Fruit fly (Drosophila melanogaster) whole organism, wandering third instar larva: ENCODE measurements around the gene CG33120.
A peak's percentile ranks its signal among the peaks of the same experiment; 100 is the strongest.

Experiments
- Abd-B ChIP-seq: fragments of >200 bp; optimal IDR thresholded peaks from 2 replicates; lab custom pipeline; 2017; ENCODE audit warnings: missing biosample characterization, missing genetic modification characterization
- CG32264 ChIP-seq: fragments of 200-800 bp; sonication (Bioruptor generic); optimal IDR thresholded peaks from 2 replicates; lab custom pipeline; 2016; ENCODE audit warnings: missing biosample characterization, missing genetic modification characterization
- CG9705 ChIP-seq: fragments of 200-800 bp; sonication (Bioruptor generic); optimal IDR thresholded peaks from 2 replicates; lab custom pipeline; 2018; ENCODE audit warnings: missing biosample characterization, mild to moderate bottlenecking, missing genetic modification characterization
- CrebA ChIP-seq: fragments of 200-800 bp; sonication (Bioruptor generic); optimal IDR thresholded peaks from 2 replicates; lab custom pipeline; 2016; ENCODE audit warnings: missing biosample characterization, mild to moderate bottlenecking, missing genetic modification characterization, borderline replicate concordance
- Dfd ChIP-seq: fragments of >200 bp; optimal IDR thresholded peaks from 2 replicates; lab custom pipeline; 2017; ENCODE audit warnings: missing biosample characterization, missing genetic modification characterization
- Dif ChIP-seq: fragments of 200-275, 200-300 bp; sonication (Bioruptor generic); optimal IDR thresholded peaks from 2 replicates; lab custom pipeline; 2018; ENCODE audit warnings: missing biosample characterization, missing genetic modification characterization; ENCODE audit not compliant: partially characterized antibody
- GATAd ChIP-seq: sonication (Bioruptor generic); optimal IDR thresholded peaks from 2 replicates; lab custom pipeline; 2016; ENCODE audit warnings: missing biosample characterization, missing genetic modification characterization
- HLH106 ChIP-seq: fragments of 200-800 bp; optimal IDR thresholded peaks from 3 replicates; lab custom pipeline; 2019; ENCODE audit warnings: missing biosample characterization, mild to moderate bottlenecking, missing genetic modification characterization, moderate library complexity
- Hnf4 ChIP-seq: fragments of 200-800 bp; sonication (Bioruptor generic); optimal IDR thresholded peaks from 2 replicates; lab custom pipeline; 2016; ENCODE audit warnings: missing biosample characterization, mild to moderate bottlenecking, missing genetic modification characterization
- Hr78 ChIP-seq: fragments of >200 bp; optimal IDR thresholded peaks from 2 replicates; lab custom pipeline; 2017; ENCODE audit warnings: missing biosample characterization, missing genetic modification characterization
- Hr83 ChIP-seq: fragments of 200-300 bp; sonication (Bioruptor generic); optimal IDR thresholded peaks from 2 replicates; lab custom pipeline; 2016; ENCODE audit warnings: missing biosample characterization, mild to moderate bottlenecking, missing genetic modification characterization, moderate library complexity; ENCODE audit not compliant: poor library complexity, severe bottlenecking
- Jra ChIP-seq: sonication (Bioruptor generic); optimal IDR thresholded peaks from 2 replicates; lab custom pipeline; 2016; ENCODE audit warnings: missing biosample characterization, missing genetic modification characterization
- Mio ChIP-seq: sonication (Bioruptor generic); optimal IDR thresholded peaks from 2 replicates; lab custom pipeline; 2016; ENCODE audit warnings: missing biosample characterization, missing genetic modification characterization
- Myc ChIP-seq: fragments of >200 bp; optimal IDR thresholded peaks from 2 replicates; lab custom pipeline; 2017
- N ChIP-seq: fragments of >200 bp; optimal IDR thresholded peaks from 2 replicates; lab custom pipeline; 2018; ENCODE audit warnings: missing biosample characterization, missing external identifiers, missing genetic modification characterization
- OdsH ChIP-seq: fragments of 200-800 bp; sonication (Bioruptor generic); optimal IDR thresholded peaks from 2 replicates; lab custom pipeline; 2016; ENCODE audit warnings: missing biosample characterization, mild to moderate bottlenecking, missing genetic modification characterization
- Rel ChIP-seq, 2 experiments: fragments of 200-800 bp; sonication (Bioruptor generic) in 1 of 2; optimal IDR thresholded peaks; 2 replicates in 1 of 2; 3 replicates in 1 of 2; lab custom pipeline; 2016 to 2019; ENCODE audit warnings: mild to moderate bottlenecking in 2 of 2, missing biosample characterization in 2 of 2, missing genetic modification characterization in 2 of 2, moderate library complexity in 1 of 2
- Sp1 ChIP-seq: fragments of 200-800 bp; sonication (Bioruptor generic); optimal IDR thresholded peaks from 3 replicates; lab custom pipeline; 2019; ENCODE audit warnings: missing biosample characterization, mild to moderate bottlenecking, missing genetic modification characterization, moderate library complexity
- Vsx2 ChIP-seq: fragments of 200-300, 225-300 bp; sonication (Bioruptor generic); optimal IDR thresholded peaks from 2 replicates; lab custom pipeline; 2018; ENCODE audit warnings: missing biosample characterization, missing genetic modification characterization; ENCODE audit not compliant: partially characterized antibody
- br ChIP-seq: fragments of 200-800 bp; sonication (Bioruptor generic); optimal IDR thresholded peaks from 2 replicates; lab custom pipeline; 2016; ENCODE audit warnings: missing biosample characterization, missing genetic modification characterization
- dl ChIP-seq, 2 experiments: fragments of 175-275, 200-275 bp in 1 of 2; fragments of 200-275 bp in 1 of 2; sonication (Bioruptor generic); optimal IDR thresholded peaks; lab custom pipeline; 2018; ENCODE audit warnings: mild to moderate bottlenecking in 2 of 2, missing biosample characterization in 2 of 2, missing genetic modification characterization in 2 of 2, moderate library complexity in 2 of 2; ENCODE audit not compliant: partially characterized antibody in 2 of 2, insufficient read depth in 1 of 2
- dmrt93B ChIP-seq: fragments of 200-800 bp; sonication (Bioruptor generic); optimal IDR thresholded peaks from 2 replicates; lab custom pipeline; 2018; ENCODE audit warnings: missing biosample characterization, mild to moderate bottlenecking, missing genetic modification characterization
- dsf ChIP-seq: sonication (Bioruptor generic); optimal IDR thresholded peaks from 2 replicates; lab custom pipeline; 2016; ENCODE audit warnings: missing biosample characterization, missing genetic modification characterization, borderline replicate concordance
- ey ChIP-seq: fragments of 200-800 bp; sonication (Bioruptor generic); optimal IDR thresholded peaks from 2 replicates; lab custom pipeline; 2016; ENCODE audit warnings: missing biosample characterization, missing genetic modification characterization
- foxo ChIP-seq, 2 experiments: fragments of 200-800 bp; sonication (Bioruptor generic); optimal IDR thresholded peaks; 2 replicates in 1 of 2; 3 replicates in 1 of 2; lab custom pipeline; 2016 to 2017; ENCODE audit warnings: missing biosample characterization in 2 of 2, missing genetic modification characterization in 2 of 2
- fru ChIP-seq: fragments of 200-800 bp; sonication (Bioruptor generic); optimal IDR thresholded peaks from 3 replicates; lab custom pipeline; 2016; ENCODE audit warnings: missing biosample characterization, mild to moderate bottlenecking, missing genetic modification characterization
- h ChIP-seq: fragments of 200-800 bp; sonication (Bioruptor generic); optimal IDR thresholded peaks from 3 replicates; lab custom pipeline; 2016; ENCODE audit warnings: missing biosample characterization, mild to moderate bottlenecking, missing genetic modification characterization
- jim ChIP-seq: fragments of 175-275, 200-325 bp; sonication (Bioruptor generic); optimal IDR thresholded peaks from 2 replicates; lab custom pipeline; 2016; ENCODE audit warnings: missing biosample characterization, mild to moderate bottlenecking, missing genetic modification characterization
- lola ChIP-seq: fragments of >200 bp; optimal IDR thresholded peaks from 2 replicates; lab custom pipeline; 2017; ENCODE audit warnings: missing biosample characterization, missing genetic modification characterization
- psq ChIP-seq: fragments of 200-800 bp; sonication (Bioruptor generic); optimal IDR thresholded peaks from 3 replicates; lab custom pipeline; 2017; ENCODE audit warnings: missing biosample characterization, mild to moderate bottlenecking, missing genetic modification characterization, moderate library complexity
- rgr ChIP-seq: fragments of 200-800 bp; sonication (Bioruptor generic); optimal IDR thresholded peaks from 3 replicates; lab custom pipeline; 2016; ENCODE audit warnings: missing biosample characterization, mild to moderate bottlenecking, missing genetic modification characterization
- sv ChIP-seq: fragments of 200-800 bp; sonication (Bioruptor generic); optimal IDR thresholded peaks from 3 replicates; lab custom pipeline; 2016; ENCODE audit warnings: missing biosample characterization, missing genetic modification characterization
- tai ChIP-seq: sonication (Bioruptor generic); optimal IDR thresholded peaks from 2 replicates; lab custom pipeline; 2016; ENCODE audit warnings: missing biosample characterization, missing genetic modification characterization
- usp ChIP-seq: fragments of >200 bp; optimal IDR thresholded peaks from 2 replicates; lab custom pipeline; 2017; ENCODE audit warnings: missing biosample characterization, missing genetic modification characterization
- woc ChIP-seq: sonication (Bioruptor generic); optimal IDR thresholded peaks from 2 replicates; lab custom pipeline; 2016; ENCODE audit warnings: missing biosample characterization, mild to moderate bottlenecking, missing genetic modification characterization

The CG33120 gene

dm6 chr2L:18843560-18843959 is 819 bp downstream of the CG33120 start:
- no peak for TF ChIP-seq woc (GFP tag; lab: Kevin White, UChicago)
- TF ChIP-seq psq (GFP tag; lab: Kevin White, UChicago), result no peak
- peak in 1 of 2 experiments; percentile 53 for TF ChIP-seq foxo (GFP tag; optimal IDR thresholded peaks at IDR 0.05; lab: Kevin White, UChicago)
- no peak for TF ChIP-seq dl (GFP tag; optimal IDR thresholded peaks at IDR 0.05; lab: Kevin White, UChicago; ENCODE audit: insufficient read depth in 1 of 2, partially characterized antibody in 2 of 2)
- no peak for TF ChIP-seq usp (GFP tag; lab: Kevin White, UChicago)
- TF ChIP-seq GATAd (GFP tag; lab: Kevin White, UChicago), result no peak
- peak; percentile 73 for TF ChIP-seq Hnf4 (GFP tag; lab: Kevin White, UChicago)
- no peak for TF ChIP-seq Mio
- TF ChIP-seq h (GFP tag; lab: Kevin White, UChicago), result peak; percentile 53
- TF ChIP-seq Sp1, result no peak
- no peak for TF ChIP-seq tai
- no peak for TF ChIP-seq CG9705 (GFP tag; lab: Kevin White, UChicago)
- no peak for TF ChIP-seq Dfd (GFP tag; lab: Kevin White, UChicago)
- TF ChIP-seq Abd-B (GFP tag; lab: Kevin White, UChicago), result no peak
- TF ChIP-seq fru, result peak; percentile 51
- TF ChIP-seq HLH106 (tag; lab: Kevin White, UChicago), result no peak
- TF ChIP-seq br (GFP tag; lab: Kevin White, UChicago), result peak; percentile 73
- no peak for TF ChIP-seq Jra (GFP tag; lab: Kevin White, UChicago)
- TF ChIP-seq jim (GFP tag; lab: Kevin White, UChicago), result no peak
- peak; percentile 69 for TF ChIP-seq ey (GFP tag; lab: Kevin White, UChicago)
- no peak for TF ChIP-seq sv
- TF ChIP-seq Vsx2 (GFP tag; lab: Kevin White, UChicago), result no peak
- TF ChIP-seq Dif (GFP tag; lab: Kevin White, UChicago), result no peak
- TF ChIP-seq lola, result no peak
- no peak for TF ChIP-seq dsf (GFP tag; lab: Kevin White, UChicago)
- TF ChIP-seq Hr78 (GFP tag; lab: Kevin White, UChicago), result no peak
- peak; percentile 46 for TF ChIP-seq OdsH (GFP tag; lab: Kevin White, UChicago)
- TF ChIP-seq Hr83 (GFP tag; lab: Kevin White, UChicago), result no peak
- peak; percentile 53 for TF ChIP-seq rgr (GFP tag; lab: Kevin White, UChicago)
- no peak for TF ChIP-seq CrebA

- no peak for TF ChIP-seq CG32264 (GFP tag; lab: Kevin White, UChicago)
- TF ChIP-seq woc (GFP tag; lab: Kevin White, UChicago), result no peak
- TF ChIP-seq psq (GFP tag; lab: Kevin White, UChicago), result no peak
- no peak for TF ChIP-seq tai
- TF ChIP-seq HLH106 (tag; lab: Kevin White, UChicago), result no peak
- TF ChIP-seq CG9705 (GFP tag; lab: Kevin White, UChicago), result no peak
- TF ChIP-seq rgr (GFP tag; lab: Kevin White, UChicago), result no peak
- TF ChIP-seq dmrt93B, result no peak
- TF ChIP-seq Myc (lab: Kevin White, UChicago), result no peak
- no peak for TF ChIP-seq sv
- no peak for TF ChIP-seq Vsx2 (GFP tag; lab: Kevin White, UChicago)
- no peak for TF ChIP-seq foxo (GFP tag; optimal IDR thresholded peaks at IDR 0.05; lab: Kevin White, UChicago)
- TF ChIP-seq dl (GFP tag; optimal IDR thresholded peaks at IDR 0.05; lab: Kevin White, UChicago; ENCODE audit: insufficient read depth in 1 of 2, partially characterized antibody in 2 of 2), result no peak
- no peak for TF ChIP-seq h (GFP tag; lab: Kevin White, UChicago)
- no peak for TF ChIP-seq Rel (GFP tag; optimal IDR thresholded peaks at IDR 0.05; lab: Kevin White, UChicago)
- no peak for TF ChIP-seq Rel (tag; optimal IDR thresholded peaks at IDR 0.05; lab: Kevin White, UChicago)
- TF ChIP-seq lola, result no peak
- TF ChIP-seq N, result no peak
These were observed 3.2 kb downstream of the CG33120 start, which contains the start of gene CG31752 for dm6 chr2L:18841210-18841609. Gene CG31752 (minus strand): TSS chr2L:18841310.
